Worm (Caenorhabditis elegans): ENCODE data around the gene otub-1.

DNA sequence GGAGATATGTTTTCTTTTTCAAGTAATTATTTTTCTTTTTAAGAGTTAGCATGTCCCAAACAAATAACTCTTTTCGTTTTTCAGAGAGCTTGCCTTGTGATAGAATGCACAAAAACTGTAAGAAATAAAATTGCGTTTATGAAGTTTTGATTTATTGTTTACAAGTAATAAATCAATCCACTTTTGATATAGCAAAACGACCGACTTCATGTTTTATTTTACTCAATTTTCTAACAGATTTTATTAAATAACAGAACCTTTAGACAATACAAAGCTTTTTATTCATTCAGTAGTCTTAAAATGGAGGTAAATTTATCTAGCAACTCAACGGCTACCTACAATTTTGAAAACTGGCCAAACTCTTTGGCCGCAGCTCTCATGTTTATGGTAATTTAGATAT, 28.7 kb downstream of the otub-1 start, which contains the start of gene srx-78:
- no peak for TF ChIP-seq Y75B8A.6 (GFP tag; IDR thresholded peaks at IDR 0.05)
- no peak for TF ChIP-seq ztf-7 (tag; optimal IDR thresholded peaks at IDR 0.05)
- TF ChIP-seq nhr-11 (tag; optimal IDR thresholded peaks at IDR 0.05), result no peak
- no peak for TF ChIP-seq zip-11 (GFP tag; IDR thresholded peaks at IDR 0.05)
